Fruit fly (Drosophila melanogaster) whole organism, embryonic: ENCODE results near the gene CG3517.

Source experiments
- BEAF-32 ChIP-seq: fragments of 200-800 bp; sonication (Bioruptor generic); optimal IDR thresholded peaks from 3 replicates; lab custom pipeline; 2017; ENCODE audit warnings: missing biosample characterization, missing genetic modification characterization, mild to moderate bottlenecking, moderate library complexity, missing genetic modification reagents
- C15 ChIP-seq: fragments of 200-800 bp; sonication (Bioruptor generic); IDR thresholded peaks from 3 replicates; pipeline ENCODE4 v1.3.6; 2022; ENCODE audit warnings: missing biosample characterization, missing genetic modification characterization
- CG10274 ChIP-seq: fragments of 200-800 bp; sonication (Bioruptor generic); optimal IDR thresholded peaks from 3 replicates; lab custom pipeline; 2017; ENCODE audit warnings: missing biosample characterization, mild to moderate bottlenecking, missing genetic modification characterization
- CG10366 ChIP-seq: fragments of 200-800 bp; sonication (Bioruptor generic); IDR thresholded peaks from 2 replicates; pipeline ENCODE4 v1.3.6; 2022; ENCODE audit warnings: missing biosample characterization, missing genetic modification characterization
- CG11695 ChIP-seq: fragments of 200-800 bp; sonication (Bioruptor generic); IDR thresholded peaks from 3 replicates; pipeline ENCODE4 v1.3.6; 2022; ENCODE audit warnings: missing biosample characterization, missing genetic modification characterization
- CG12236 ChIP-seq: fragments of 200-800 bp; sonication (Bioruptor generic); optimal IDR thresholded peaks from 2 replicates; lab custom pipeline; 2016; ENCODE audit warnings: missing biosample characterization, missing genetic modification characterization
- CG13123 ChIP-seq: fragments of 200-800 bp; sonication (Bioruptor generic); optimal IDR thresholded peaks from 2 replicates; lab custom pipeline; 2016; ENCODE audit warnings: missing biosample characterization, missing genetic modification characterization
- CG14710 ChIP-seq: fragments of 200-800 bp; sonication (Bioruptor generic); optimal IDR thresholded peaks from 3 replicates; lab custom pipeline; 2019; ENCODE audit warnings: missing biosample characterization, mild to moderate bottlenecking, missing genetic modification characterization, moderate library complexity
- CG15479 ChIP-seq: fragments of 200-800 bp; sonication (Bioruptor generic); optimal IDR thresholded peaks from 3 replicates; lab custom pipeline; 2019; ENCODE audit warnings: missing biosample characterization, mild to moderate bottlenecking, missing genetic modification characterization, moderate library complexity
- CG17186 ChIP-seq: fragments of 200-800 bp; sonication (Bioruptor generic); optimal IDR thresholded peaks from 3 replicates; lab custom pipeline; 2017; ENCODE audit warnings: missing biosample characterization, missing genetic modification reagents, missing genetic modification characterization
- CG17359 ChIP-seq: fragments of 200-800 bp; sonication (Bioruptor generic); optimal IDR thresholded peaks from 3 replicates; lab custom pipeline; 2018; ENCODE audit warnings: missing biosample characterization, mild to moderate bottlenecking, missing genetic modification characterization, moderate library complexity
- CG17361 ChIP-seq: fragments of 200-800 bp; sonication (Bioruptor generic); IDR thresholded peaks from 3 replicates; pipeline ENCODE4 v1.3.6; 2022; ENCODE audit warnings: missing biosample characterization, missing genetic modification characterization
- CG17385 ChIP-seq: fragments of 200-800 bp; sonication (Bioruptor generic); optimal IDR thresholded peaks from 3 replicates; lab custom pipeline; 2018; ENCODE audit warnings: missing biosample characterization, mild to moderate bottlenecking, missing genetic modification characterization
- CG17568 ChIP-seq: fragments of 200-800 bp; sonication (Bioruptor generic); optimal IDR thresholded peaks from 2 replicates; lab custom pipeline; 2018; ENCODE audit warnings: missing biosample characterization, mild to moderate bottlenecking, missing genetic modification characterization, moderate library complexity
- CG17802 ChIP-seq: fragments of 200-800 bp; sonication (Bioruptor generic); optimal IDR thresholded peaks from 2 replicates; lab custom pipeline; 2018; ENCODE audit warnings: missing biosample characterization, mild to moderate bottlenecking, missing genetic modification characterization, moderate library complexity
- CG18262 ChIP-seq: fragments of 200-800 bp; optimal IDR thresholded peaks from 3 replicates; lab custom pipeline; 2019; ENCODE audit warnings: missing biosample characterization, mild to moderate bottlenecking, missing genetic modification characterization, moderate library complexity
- CG18476 ChIP-seq: fragments of 200-800 bp; sonication (Bioruptor generic); optimal IDR thresholded peaks from 2 replicates; lab custom pipeline; 2016; ENCODE audit warnings: missing biosample characterization, mild to moderate bottlenecking, missing genetic modification characterization
- CG31388 ChIP-seq: fragments of 200-800 bp; sonication (Bioruptor generic); optimal IDR thresholded peaks from 2 replicates; lab custom pipeline; 2016; ENCODE audit warnings: missing biosample characterization, missing genetic modification characterization
- CG3995 ChIP-seq: fragments of 200-800 bp; sonication (Bioruptor generic); optimal IDR thresholded peaks from 3 replicates; lab custom pipeline; 2016; ENCODE audit warnings: missing biosample characterization, missing genetic modification characterization
- CG42726 ChIP-seq: fragments of 200-800 bp; sonication (Bioruptor generic); IDR thresholded peaks from 2 replicates; pipeline ENCODE4 v1.3.6; 2022; ENCODE audit warnings: missing biosample characterization, missing genetic modification characterization; ENCODE audit not compliant: partially characterized antibody
- CG4617 ChIP-seq: fragments of 200-800 bp; sonication (Bioruptor generic); optimal IDR thresholded peaks from 3 replicates; lab custom pipeline; 2016; ENCODE audit warnings: missing biosample characterization, missing genetic modification characterization, borderline replicate concordance
- CG4707 ChIP-seq: fragments of 200-800 bp; sonication (Bioruptor generic); optimal IDR thresholded peaks from 2 replicates; lab custom pipeline; 2018; ENCODE audit warnings: missing biosample characterization, mild to moderate bottlenecking, missing genetic modification characterization, moderate library complexity
- CG6689 ChIP-seq: fragments of 200-800 bp; sonication (Bioruptor generic); IDR thresholded peaks from 2 replicates; pipeline ENCODE4 v1.3.6; 2022; ENCODE audit warnings: missing biosample characterization, missing genetic modification characterization
- CHES-1-like ChIP-seq: fragments of 200-800 bp; sonication (Bioruptor generic); optimal IDR thresholded peaks from 2 replicates; lab custom pipeline; 2016; ENCODE audit warnings: missing biosample characterization, missing genetic modification characterization
- Gsc ChIP-seq: fragments of 200-800 bp; sonication (Bioruptor generic); IDR thresholded peaks from 2 replicates; pipeline ENCODE4 v1.3.6; 2022; ENCODE audit warnings: missing biosample characterization, missing genetic modification characterization
- HmgD ChIP-seq: fragments of 200-800 bp; sonication (Bioruptor generic); optimal IDR thresholded peaks from 3 replicates; lab custom pipeline; 2016; ENCODE audit warnings: missing biosample characterization, missing genetic modification characterization
- HmgZ ChIP-seq: fragments of 200-800 bp; sonication (Bioruptor generic); optimal IDR thresholded peaks from 2 replicates; lab custom pipeline; 2018; ENCODE audit warnings: missing biosample characterization, mild to moderate bottlenecking, missing genetic modification characterization
- Kr ChIP-seq: fragments of 200-800 bp; sonication (Bioruptor generic); optimal IDR thresholded peaks from 2 replicates; lab custom pipeline; 2017; ENCODE audit warnings: missing biosample characterization, mild to moderate bottlenecking, missing genetic modification characterization
- Meics ChIP-seq: fragments of 200-800 bp; sonication (Bioruptor generic); optimal IDR thresholded peaks from 2 replicates; lab custom pipeline; 2017; ENCODE audit warnings: missing biosample characterization, mild to moderate bottlenecking, missing genetic modification characterization
- Mes4 ChIP-seq: fragments of 200-800 bp; sonication (Bioruptor generic); optimal IDR thresholded peaks from 2 replicates; lab custom pipeline; 2016; ENCODE audit warnings: missing biosample characterization, missing genetic modification characterization
- Nf-YB ChIP-seq: fragments of 200-800 bp; sonication (Bioruptor generic); optimal IDR thresholded peaks from 3 replicates; lab custom pipeline; 2019; ENCODE audit warnings: missing biosample characterization, mild to moderate bottlenecking, missing genetic modification characterization, moderate library complexity
- Sin3A ChIP-seq: fragments of >200 bp; optimal IDR thresholded peaks from 2 replicates; lab custom pipeline; 2018
- Trl ChIP-seq, 3 experiments: fragments of >200 bp in 2 of 3; fragments of 200-800 bp in 1 of 3; sonication (Bioruptor generic) in 1 of 3; optimal IDR thresholded peaks; 2 replicates in 1 of 3; 3 replicates in 2 of 3; lab custom pipeline; 2016 to 2017; ENCODE audit warnings: missing biosample characterization in 1 of 3, missing genetic modification characterization in 1 of 3
- bowl ChIP-seq: fragments of 200-800 bp; sonication (Bioruptor generic); IDR thresholded peaks from 2 replicates; pipeline ENCODE4 v1.3.6; 2022; ENCODE audit warnings: missing biosample characterization, missing genetic modification characterization
- caup ChIP-seq: fragments of 200-800 bp; sonication (Bioruptor generic); optimal IDR thresholded peaks from 3 replicates; lab custom pipeline; 2017; ENCODE audit warnings: missing biosample characterization, mild to moderate bottlenecking, missing genetic modification characterization, moderate library complexity; ENCODE audit not compliant: severe bottlenecking
- cg ChIP-seq: fragments of 200-800 bp; sonication (Bioruptor generic); optimal IDR thresholded peaks from 3 replicates; lab custom pipeline; 2019; ENCODE audit warnings: missing biosample characterization, mild to moderate bottlenecking, missing genetic modification characterization, moderate library complexity
- croc ChIP-seq: fragments of 200-800 bp; sonication (Bioruptor generic); conservative IDR thresholded peaks from 3 replicates; pipeline ENCODE4 v1.3.6; 2022; ENCODE audit warnings: missing biosample characterization, missing genetic modification characterization
- danr ChIP-seq: fragments of 200-800 bp; sonication (Bioruptor generic); IDR thresholded peaks from 2 replicates; pipeline ENCODE4 v1.3.6; 2022; ENCODE audit warnings: missing biosample characterization, missing genetic modification characterization
- ind ChIP-seq: fragments of 200-800 bp; sonication (Bioruptor generic); optimal IDR thresholded peaks from 3 replicates; lab custom pipeline; 2016; ENCODE audit warnings: missing biosample characterization, missing genetic modification characterization
- jigr1 ChIP-seq: fragments of 200-800 bp; sonication (Bioruptor generic); IDR thresholded peaks from 3 replicates; pipeline ENCODE4 v1.3.6; 2022; ENCODE audit warnings: missing biosample characterization, missing genetic modification characterization
- lbe ChIP-seq: fragments of 200-800 bp; sonication (Bioruptor generic); optimal IDR thresholded peaks from 2 replicates; lab custom pipeline; 2016; ENCODE audit warnings: missing biosample characterization, mild to moderate bottlenecking, missing genetic modification characterization
- lola ChIP-seq, 3 experiments: fragments of >200 bp in 2 of 3; fragments of 200-800 bp in 1 of 3; sonication (Bioruptor generic) in 1 of 3; optimal IDR thresholded peaks; 2 replicates each; lab custom pipeline; 2017 to 2019; ENCODE audit warnings: missing biosample characterization in 3 of 3, missing genetic modification characterization in 3 of 3, mild to moderate bottlenecking in 1 of 3, moderate library complexity in 1 of 3
- luna ChIP-seq: fragments of 200-800 bp; sonication (Bioruptor generic); optimal IDR thresholded peaks from 2 replicates; lab custom pipeline; 2016; ENCODE audit warnings: missing biosample characterization, missing genetic modification characterization
- odd ChIP-seq: fragments of 200-800 bp; sonication (Bioruptor generic); optimal IDR thresholded peaks from 2 replicates; lab custom pipeline; 2017; ENCODE audit warnings: missing biosample characterization, mild to moderate bottlenecking, missing genetic modification characterization
- pan ChIP-seq, 4 experiments: fragments of >200 bp in 3 of 4; fragments of 200-800 bp in 1 of 4; sonication (Bioruptor generic) in 1 of 4; optimal IDR thresholded peaks in 3 of 4; IDR thresholded peaks in 1 of 4; 2 replicates each; pipeline versions ENCODE4 v1.3.6 to Lab custom; 2017 to 2022; ENCODE audit warnings: missing biosample characterization in 2 of 4, missing genetic modification characterization in 2 of 4, mixed read lengths in 1 of 4
- sqz ChIP-seq: fragments of 200-800 bp; sonication (Bioruptor generic); optimal IDR thresholded peaks from 3 replicates; lab custom pipeline; 2018; ENCODE audit warnings: missing biosample characterization, mild to moderate bottlenecking, missing genetic modification characterization
- stc ChIP-seq: fragments of 200-800 bp; sonication (Bioruptor generic); IDR thresholded peaks from 2 replicates; pipeline ENCODE4 v1.3.6; 2022; ENCODE audit warnings: missing biosample characterization, missing genetic modification characterization
- tap ChIP-seq: fragments of 200-800 bp; optimal IDR thresholded peaks from 3 replicates; lab custom pipeline; 2019; ENCODE audit warnings: missing biosample characterization, mild to moderate bottlenecking, missing genetic modification characterization, moderate library complexity
- trh ChIP-seq: fragments of 200-800 bp; sonication (Bioruptor generic); optimal IDR thresholded peaks from 2 replicates; lab custom pipeline; 2016; ENCODE audit warnings: missing biosample characterization, missing genetic modification characterization

Gene CG3517

DNA sequence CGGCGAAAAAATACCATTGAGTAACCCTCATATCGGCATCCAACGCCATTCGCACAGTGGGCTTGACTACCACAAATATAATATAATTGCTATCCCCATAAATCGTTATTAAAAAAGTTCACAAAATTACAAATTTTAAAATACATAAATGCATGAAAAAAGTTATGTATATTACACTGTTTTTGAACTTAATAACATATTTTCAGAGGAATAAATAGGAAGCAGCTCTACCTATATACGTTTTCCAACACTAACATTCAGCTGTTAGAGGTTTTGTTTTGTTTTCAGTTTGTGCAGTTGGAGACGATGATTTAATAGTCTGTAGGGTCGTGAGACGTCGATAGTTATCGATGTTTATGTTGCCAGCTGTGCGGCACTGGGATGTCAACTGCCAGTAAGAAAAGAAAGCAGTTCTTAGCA, 21.9 kb downstream of the CG3517 start, which contains the start of the genes Ino80 and Aptx (continued):
- TF ChIP-seq CG42726: peak; percentile 96
- peak; percentile 93 for TF ChIP-seq stc
- peak; percentile 90 for TF ChIP-seq CG13123 (GFP tag; lab: Kevin White, UChicago)
- peak; percentile 70 for TF ChIP-seq CG17802 (tag; lab: Kevin White, UChicago)
- peak; percentile 69 for TF ChIP-seq CG3995 (GFP tag; lab: Kevin White, UChicago)
- TF ChIP-seq luna (GFP tag; lab: Kevin White, UChicago): peak; percentile 76
- TF ChIP-seq odd (GFP tag; lab: Kevin White, UChicago): no peak
- peak; percentile 89 for TF ChIP-seq caup (GFP tag; lab: Kevin White, UChicago)
- TF ChIP-seq pan (optimal IDR thresholded peaks at IDR 0.05; lab: Kevin White, UChicago): no peak
- TF ChIP-seq pan (GFP tag; optimal IDR thresholded peaks at IDR 0.05 in 1 of 2, IDR thresholded peaks at IDR 0.05 in 1 of 2): peak in 1 of 2 experiments; percentile 95
- TF ChIP-seq Sin3A (lab: Kevin White, UChicago): peak; percentile 96
- peak; percentile 90 for TF ChIP-seq trh (GFP tag; lab: Kevin White, UChicago)
- TF ChIP-seq lbe (GFP tag; lab: Kevin White, UChicago): peak; percentile 78
- peak; percentile 89 for TF ChIP-seq croc
- TF ChIP-seq CG4707 (GFP tag; lab: Kevin White, UChicago): peak; percentile 90
- TF ChIP-seq Nf-YB: peak; percentile 76
- peak; percentile 87 for TF ChIP-seq CG12236 (GFP tag; lab: Kevin White, UChicago)
- TF ChIP-seq CG17385: peak; percentile 85
- TF ChIP-seq lola (GFP tag; optimal IDR thresholded peaks at IDR 0.05; lab: Kevin White, UChicago): peak in 1 of 3 experiments; percentile 95
- peak; percentile 75 for TF ChIP-seq Gsc (GFP tag; lab: Robert Waterston, UW)
- peak; percentile 85 for TF ChIP-seq CG4617 (GFP tag; lab: Kevin White, UChicago)
- TF ChIP-seq CG18476 (GFP tag; lab: Kevin White, UChicago): peak; percentile 94
- peak; percentile 50 for TF ChIP-seq HmgD (GFP tag; lab: Kevin White, UChicago)
- peak; percentile 92 for TF ChIP-seq Meics (GFP tag; lab: Kevin White, UChicago)
- peak; percentile 94 for TF ChIP-seq HmgZ (tag; lab: Kevin White, UChicago)
- no peak for TF ChIP-seq Trl (optimal IDR thresholded peaks at IDR 0.05; lab: Kevin White, UChicago)
- TF ChIP-seq Trl (GFP tag; optimal IDR thresholded peaks at IDR 0.05; lab: Kevin White, UChicago): peak; percentile 95
- no peak; the same call in 1 of the 3 replicates for TF ChIP-seq CG17361 (GFP tag; lab: Robert Waterston, UW)
- TF ChIP-seq jigr1: peak; percentile 84; the same call in 2 of the 3 replicates
- peak; percentile 95 for TF ChIP-seq ind (GFP tag; lab: Kevin White, UChicago)
- peak; percentile 88 for TF ChIP-seq CG11695 (GFP tag; lab: Robert Waterston, UW)
- TF ChIP-seq CG17568: no peak
- TF ChIP-seq tap (tag; lab: Kevin White, UChicago): peak; percentile 83
- TF ChIP-seq C15 (GFP tag; lab: Robert Waterston, UW): peak; percentile 85; the same call in 2 of the 3 replicates
- peak; percentile 96 for TF ChIP-seq CG14710 (tag; lab: Kevin White, UChicago)
- TF ChIP-seq sqz: no peak
- TF ChIP-seq CG6689 (GFP tag; lab: Robert Waterston, UW): peak; percentile 94
- TF ChIP-seq CG31388 (GFP tag; lab: Kevin White, UChicago): peak; percentile 85
- TF ChIP-seq Kr: no peak
- peak; percentile 96 for TF ChIP-seq CHES-1-like (GFP tag; lab: Kevin White, UChicago)
- peak; percentile 10 for TF ChIP-seq CG15479
- TF ChIP-seq bowl (GFP tag; lab: Robert Waterston, UW): peak; percentile 64; the same call in 1 of the 2 replicates
- peak; percentile 97 for TF ChIP-seq BEAF-32 (GFP tag; lab: Kevin White, UChicago)
- peak; percentile 93 for TF ChIP-seq CG18262 (tag; lab: Kevin White, UChicago)
- peak; percentile 89 for TF ChIP-seq danr (GFP tag; lab: Robert Waterston, UW)
- TF ChIP-seq cg (GFP tag; lab: Kevin White, UChicago): no peak
- TF ChIP-seq CG10274 (GFP tag; lab: Kevin White, UChicago): peak; percentile 59
- TF ChIP-seq CG10366 (GFP tag; lab: Robert Waterston, UW): peak; percentile 93
- TF ChIP-seq CG17359 (tag; lab: Kevin White, UChicago): peak; percentile 93
- peak; percentile 78 for TF ChIP-seq CG17186 (GFP tag; lab: Kevin White, UChicago)
- peak; percentile 88 for TF ChIP-seq Mes4
